Fruit fly (Drosophila melanogaster) whole organism: ENCODE data around the gene Rgl.

ENCODE experiments used
- Dll ChIP-seq: fragments of >200 bp; optimal IDR thresholded peaks from 2 replicates; lab custom pipeline; 2017
- pan ChIP-seq: fragments of >200 bp; optimal IDR thresholded peaks from 2 replicates; lab custom pipeline; 2017
- psq ChIP-seq: fragments of >200 bp; optimal IDR thresholded peaks from 2 replicates; lab custom pipeline; 2017

DNA sequence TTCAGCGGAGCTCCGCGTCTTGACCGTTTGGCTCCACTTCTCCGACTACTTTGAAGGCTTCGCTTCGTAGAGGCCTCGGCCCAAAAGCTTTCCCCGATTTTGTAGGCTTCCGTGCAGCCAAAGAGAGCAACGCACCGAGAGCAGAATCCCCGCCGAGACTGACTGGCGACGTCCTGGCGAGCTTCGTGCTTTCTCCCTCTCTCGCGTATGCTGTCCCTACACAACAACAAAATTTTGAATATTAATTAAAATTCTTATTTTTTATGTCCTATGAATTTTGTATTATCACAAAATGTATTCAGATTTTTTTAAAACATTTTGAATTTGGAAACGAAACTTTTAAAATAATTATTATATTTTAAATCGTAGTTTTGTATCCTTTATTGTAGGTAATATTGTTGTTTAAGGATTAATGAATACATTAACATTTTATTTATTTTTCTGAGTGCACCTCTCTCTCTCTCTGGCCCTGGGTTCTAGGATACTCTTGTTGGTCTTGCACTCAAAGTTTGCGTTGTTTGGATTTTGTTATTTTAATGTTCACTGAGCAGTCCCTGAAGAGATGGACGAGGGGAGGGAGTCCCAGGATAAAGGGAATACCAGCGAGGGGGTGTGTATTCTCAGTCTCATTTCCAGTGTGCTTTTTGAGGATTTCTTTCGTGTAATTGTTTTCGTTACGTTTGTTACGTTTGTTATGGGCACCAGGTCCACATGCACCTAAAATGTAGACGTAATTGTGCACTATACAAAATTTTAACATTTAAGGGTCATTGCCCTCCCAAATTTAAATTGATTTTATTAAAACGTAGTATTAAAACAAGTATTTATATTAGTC is 21.7 kb downstream of the Rgl start, which contains the start of gene dysc:
- TF ChIP-seq psq (lab: Kevin White, UChicago) (no peak), pan (lab: Kevin White, UChicago) (no peak), Dll (no peak)
